Fruit fly (Drosophila melanogaster) whole organism, embryonic: ENCODE measurements around the gene CG13032.

ENCODE experiments used
- Asciz ChIP-seq: fragments of 200-800 bp; sonication (Bioruptor generic); optimal IDR thresholded peaks from 2 replicates; lab custom pipeline; 2017; ENCODE audit warnings: missing biosample characterization, mild to moderate bottlenecking, missing genetic modification characterization, missing genetic modification reagents
- B-H1 ChIP-seq: fragments of 200-800 bp; sonication (Bioruptor generic); IDR thresholded peaks from 3 replicates; pipeline ENCODE4 v1.3.6; 2022; ENCODE audit warnings: missing biosample characterization, missing genetic modification characterization
- B-H2 ChIP-seq: fragments of 200-800 bp; sonication (Bioruptor generic); optimal IDR thresholded peaks from 2 replicates; lab custom pipeline; 2018; ENCODE audit warnings: missing biosample characterization, mild to moderate bottlenecking, missing genetic modification characterization
- CG11085 ChIP-seq: fragments of 200-800 bp; sonication (Bioruptor generic); IDR thresholded peaks from 2 replicates; pipeline ENCODE4 v1.3.6; 2022; ENCODE audit warnings: missing biosample characterization, missing genetic modification characterization
- CG11398 ChIP-seq: fragments of 200-800 bp; sonication (Bioruptor generic); optimal IDR thresholded peaks from 2 replicates; lab custom pipeline; 2016; ENCODE audit warnings: missing biosample characterization, missing genetic modification characterization
- CG13894 ChIP-seq: fragments of 200-800 bp; sonication (Bioruptor generic); optimal IDR thresholded peaks from 3 replicates; lab custom pipeline; 2018; ENCODE audit warnings: missing biosample characterization, mild to moderate bottlenecking, missing genetic modification characterization, moderate library complexity
- CG14710 ChIP-seq: fragments of 200-800 bp; sonication (Bioruptor generic); optimal IDR thresholded peaks from 3 replicates; lab custom pipeline; 2019; ENCODE audit warnings: missing biosample characterization, mild to moderate bottlenecking, missing genetic modification characterization, moderate library complexity
- CG16779 ChIP-seq: fragments of 200-800 bp; sonication (Bioruptor generic); IDR thresholded peaks from 2 replicates; pipeline ENCODE4 v1.3.6; 2022; ENCODE audit warnings: missing biosample characterization, missing genetic modification characterization
- CG16863 ChIP-seq: fragments of 200-800 bp; sonication (Bioruptor generic); optimal IDR thresholded peaks from 3 replicates; lab custom pipeline; 2016; ENCODE audit warnings: missing biosample characterization, missing genetic modification characterization
- CG18476 ChIP-seq: fragments of 200-800 bp; sonication (Bioruptor generic); optimal IDR thresholded peaks from 2 replicates; lab custom pipeline; 2016; ENCODE audit warnings: missing biosample characterization, mild to moderate bottlenecking, missing genetic modification characterization
- CG2120 ChIP-seq: fragments of 200-800 bp; sonication (Bioruptor generic); optimal IDR thresholded peaks from 3 replicates; lab custom pipeline; 2016; ENCODE audit warnings: missing biosample characterization, missing genetic modification characterization
- CG32532 ChIP-seq: fragments of 200-800 bp; sonication (Bioruptor generic); IDR thresholded peaks from 2 replicates; pipeline ENCODE4 v1.3.6; 2022; ENCODE audit warnings: missing biosample characterization, missing genetic modification characterization
- CG42726 ChIP-seq: fragments of 200-800 bp; sonication (Bioruptor generic); IDR thresholded peaks from 2 replicates; pipeline ENCODE4 v1.3.6; 2022; ENCODE audit warnings: missing biosample characterization, missing genetic modification characterization; ENCODE audit not compliant: partially characterized antibody
- CG4424 ChIP-seq: fragments of 200-800 bp; sonication (Bioruptor generic); optimal IDR thresholded peaks from 3 replicates; lab custom pipeline; 2016; ENCODE audit warnings: missing biosample characterization, missing genetic modification characterization
- CG6791 ChIP-seq: fragments of 200-800 bp; sonication (Bioruptor generic); IDR thresholded peaks from 3 replicates; pipeline ENCODE4 v1.3.6; 2022; ENCODE audit warnings: missing biosample characterization, missing genetic modification characterization; ENCODE audit not compliant: partially characterized antibody
- CG7786 ChIP-seq: fragments of 200-800 bp; sonication (Bioruptor generic); optimal IDR thresholded peaks from 2 replicates; lab custom pipeline; 2016; ENCODE audit warnings: missing biosample characterization, missing genetic modification characterization
- CG8290 ChIP-seq, 3 experiments: fragments of 200-800 bp; sonication (Bioruptor generic); optimal IDR thresholded peaks; 2 replicates each; lab custom pipeline; 2016 to 2019; ENCODE audit warnings: missing biosample characterization in 3 of 3, missing genetic modification characterization in 3 of 3, mild to moderate bottlenecking in 2 of 3, moderate library complexity in 1 of 3
- CTCF ChIP-seq: fragments of 200-800 bp; sonication (Bioruptor generic); optimal IDR thresholded peaks from 2 replicates; lab custom pipeline; 2017; ENCODE audit warnings: missing biosample characterization, mild to moderate bottlenecking, missing genetic modification characterization, moderate library complexity
- D ChIP-seq, 2 experiments: fragments of 200-800 bp in 1 of 2; fragments of >200 bp in 1 of 2; sonication (Bioruptor generic) in 1 of 2; optimal IDR thresholded peaks; 2 replicates in 1 of 2; 3 replicates in 1 of 2; lab custom pipeline; 2017; ENCODE audit warnings: mild to moderate bottlenecking in 1 of 2, missing biosample characterization in 1 of 2, missing genetic modification characterization in 1 of 2, missing genetic modification reagents in 1 of 2
- E2f1 ChIP-seq: fragments of 200-800 bp; sonication (Bioruptor generic); IDR thresholded peaks from 2 replicates; pipeline ENCODE4 v1.3.6; 2022; ENCODE audit warnings: missing biosample characterization, missing genetic modification characterization
- Ets97D ChIP-seq: fragments of 200-800 bp; sonication (Bioruptor generic); optimal IDR thresholded peaks from 3 replicates; lab custom pipeline; 2016; ENCODE audit warnings: missing biosample characterization, missing genetic modification characterization
- Gsc ChIP-seq: fragments of 200-800 bp; sonication (Bioruptor generic); IDR thresholded peaks from 2 replicates; pipeline ENCODE4 v1.3.6; 2022; ENCODE audit warnings: missing biosample characterization, missing genetic modification characterization
- Hmx ChIP-seq: fragments of 200-800 bp; sonication (Bioruptor generic); optimal IDR thresholded peaks from 2 replicates; lab custom pipeline; 2016; ENCODE audit warnings: missing biosample characterization, missing genetic modification characterization
- Hr3 ChIP-seq: fragments of 200-800 bp; sonication (Bioruptor generic); optimal IDR thresholded peaks from 3 replicates; lab custom pipeline; 2016; ENCODE audit warnings: missing biosample characterization, missing genetic modification characterization
- Jarid2 ChIP-seq: fragments of 200-800 bp; sonication (Bioruptor generic); optimal IDR thresholded peaks from 3 replicates; lab custom pipeline; 2017; ENCODE audit warnings: mild to moderate bottlenecking, missing biosample characterization, missing genetic modification reagents, missing genetic modification characterization
- MTF-1 ChIP-seq: fragments of 200-800 bp; sonication (Bioruptor generic); optimal IDR thresholded peaks from 2 replicates; lab custom pipeline; 2018; ENCODE audit warnings: missing biosample characterization, mild to moderate bottlenecking, missing genetic modification characterization, borderline replicate concordance
- Nf-YC ChIP-seq: fragments of 200-800 bp; optimal IDR thresholded peaks from 3 replicates; lab custom pipeline; 2019; ENCODE audit warnings: missing biosample characterization, mild to moderate bottlenecking, missing genetic modification characterization, moderate library complexity
- Oli ChIP-seq: fragments of 200-800 bp; sonication (Bioruptor generic); optimal IDR thresholded peaks from 2 replicates; lab custom pipeline; 2018; ENCODE audit warnings: missing biosample characterization, mild to moderate bottlenecking, missing genetic modification characterization, moderate library complexity
- Optix ChIP-seq: fragments of 200-800 bp; sonication (Bioruptor generic); IDR thresholded peaks from 3 replicates; pipeline ENCODE4 v1.3.6; 2022; ENCODE audit warnings: missing biosample characterization, missing genetic modification characterization
- Six4 ChIP-seq: fragments of 200-800 bp; sonication (Bioruptor generic); optimal IDR thresholded peaks from 2 replicates; lab custom pipeline; 2016; ENCODE audit warnings: missing biosample characterization, missing genetic modification characterization
- Usf ChIP-seq: fragments of 200-800 bp; sonication (Bioruptor generic); optimal IDR thresholded peaks from 2 replicates; lab custom pipeline; 2017; ENCODE audit warnings: missing genotype, missing biosample characterization, missing genetic modification characterization
- ara ChIP-seq: fragments of 200-800 bp; sonication (Bioruptor generic); IDR thresholded peaks from 2 replicates; pipeline ENCODE4 v1.3.6; 2022; ENCODE audit warnings: missing biosample characterization, missing genetic modification characterization
- cad ChIP-seq: fragments of >200 bp; optimal IDR thresholded peaks from 2 replicates; lab custom pipeline; 2017; ENCODE audit warnings: missing biosample characterization, missing genetic modification characterization
- caup ChIP-seq: fragments of 200-800 bp; sonication (Bioruptor generic); optimal IDR thresholded peaks from 3 replicates; lab custom pipeline; 2017; ENCODE audit warnings: missing biosample characterization, mild to moderate bottlenecking, missing genetic modification characterization, moderate library complexity; ENCODE audit not compliant: severe bottlenecking
- crc ChIP-seq: fragments of 200-800 bp; sonication (Bioruptor generic); optimal IDR thresholded peaks from 2 replicates; lab custom pipeline; 2016; ENCODE audit warnings: missing biosample characterization, missing genetic modification characterization
- da ChIP-seq: fragments of 200-800 bp; sonication (Bioruptor generic); optimal IDR thresholded peaks from 2 replicates; lab custom pipeline; 2016; ENCODE audit warnings: missing biosample characterization, missing genetic modification characterization
- dimm ChIP-seq: fragments of 200-800 bp; sonication (Bioruptor generic); IDR thresholded peaks from 2 replicates; pipeline ENCODE4 v1.3.6; 2022; ENCODE audit warnings: missing biosample characterization, missing genetic modification characterization
- dpn ChIP-seq, 2 experiments: fragments of 200-800 bp; sonication (Bioruptor generic); optimal IDR thresholded peaks; 3 replicates each; lab custom pipeline; 2016; ENCODE audit warnings: missing biosample characterization in 2 of 2, missing genetic modification characterization in 2 of 2
- ftz-f1 ChIP-seq: fragments of 200-800 bp; sonication (Bioruptor generic); optimal IDR thresholded peaks from 2 replicates; lab custom pipeline; 2016; ENCODE audit warnings: missing biosample characterization, missing genetic modification characterization
- gt ChIP-seq: fragments of 200-800 bp; sonication (Bioruptor generic); IDR thresholded peaks from 2 replicates; pipeline ENCODE4 v1.3.6; 2022; ENCODE audit warnings: missing biosample characterization, missing genetic modification characterization
- hth ChIP-seq: fragments of >200 bp; optimal IDR thresholded peaks from 2 replicates; lab custom pipeline; 2017; ENCODE audit warnings: inconsistent platforms
- inv ChIP-seq: fragments of 200-800 bp; sonication (Bioruptor generic); IDR thresholded peaks from 2 replicates; pipeline ENCODE4 v1.3.6; 2022; ENCODE audit warnings: missing biosample characterization, missing genetic modification characterization; ENCODE audit not compliant: partially characterized antibody
- lov ChIP-seq, 2 experiments: fragments of 200-800 bp in 1 of 2; fragments of >200 bp in 1 of 2; sonication (Bioruptor generic) in 1 of 2; IDR thresholded peaks in 1 of 2; optimal IDR thresholded peaks in 1 of 2; 2 replicates in 1 of 2; 3 replicates in 1 of 2; pipeline versions ENCODE4 v1.3.6 to Lab custom; 2017 to 2022; ENCODE audit warnings: missing biosample characterization in 1 of 2, missing genetic modification characterization in 1 of 2
- row ChIP-seq: fragments of 200-800 bp; sonication (Bioruptor generic); IDR thresholded peaks from 3 replicates; pipeline ENCODE4 v1.3.6; 2022; ENCODE audit warnings: missing biosample characterization, missing genetic modification characterization
- shn ChIP-seq: fragments of 200-800 bp; sonication (Bioruptor generic); optimal IDR thresholded peaks from 3 replicates; lab custom pipeline; 2016; ENCODE audit warnings: missing biosample characterization, missing genetic modification characterization
- tgo ChIP-seq: fragments of 200-800 bp; sonication (Bioruptor generic); IDR thresholded peaks from 3 replicates; pipeline ENCODE4 v1.3.6; 2022; ENCODE audit warnings: missing biosample characterization, missing genetic modification characterization
- ttk ChIP-seq: fragments of 200-800 bp; sonication (Bioruptor generic); IDR thresholded peaks from 2 replicates; pipeline ENCODE4 v2.1.2; 2022; ENCODE audit warnings: missing biosample characterization, missing genetic modification characterization
- wdn ChIP-seq: fragments of 200-800 bp; sonication (Bioruptor generic); IDR thresholded peaks from 2 replicates; pipeline ENCODE4 v1.3.6; 2022; ENCODE audit warnings: missing biosample characterization, missing genetic modification characterization

Gene CG13032

DNA sequence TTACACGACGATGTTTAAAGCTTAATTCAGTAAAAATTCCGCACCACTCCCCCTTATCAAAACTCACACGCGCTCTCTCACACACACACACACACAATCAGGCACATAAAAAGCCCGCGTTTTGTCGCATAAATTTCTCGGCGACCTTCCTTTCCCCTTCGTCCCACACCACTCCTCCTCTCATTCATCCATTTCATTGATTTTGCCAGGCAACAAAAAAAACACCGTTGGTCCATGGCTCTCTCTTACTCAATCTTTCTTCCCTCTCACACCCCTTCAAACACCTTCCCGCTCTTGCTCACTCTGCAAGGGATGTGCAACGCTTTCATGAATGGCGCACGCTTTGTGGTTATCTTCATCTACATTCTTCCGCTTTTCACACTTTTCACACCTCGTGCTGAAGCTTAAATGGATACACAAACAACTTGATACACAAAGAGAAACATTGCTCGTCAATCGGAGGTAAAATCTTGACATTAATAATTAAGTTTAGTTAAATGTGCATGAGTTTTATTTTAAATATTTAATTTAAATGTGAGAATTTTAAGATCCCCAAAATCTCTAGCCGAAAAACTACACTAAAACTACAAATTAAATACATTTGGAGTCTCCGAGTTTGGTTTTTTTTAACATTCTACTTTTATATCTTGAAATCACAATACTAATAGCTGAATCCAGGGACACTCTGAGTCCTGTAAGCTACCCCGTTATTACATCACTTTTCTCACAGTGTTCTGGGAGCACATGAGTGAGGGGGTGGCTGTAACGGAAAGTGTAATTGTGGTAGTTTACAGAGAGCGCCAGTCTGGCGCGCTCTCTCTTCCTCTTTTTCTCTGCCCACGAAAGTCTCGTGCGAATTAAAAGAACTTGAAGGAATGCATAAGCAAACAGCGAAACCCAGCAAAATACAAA, 13.5 kb upstream of the CG13032 start (continued):
- TF ChIP-seq Hr3 (GFP tag; lab: Kevin White, UChicago) = peak; percentile 96
- TF ChIP-seq ttk = peak; percentile 93
- TF ChIP-seq CG13894 = peak; percentile 84
- peak; percentile 87 for TF ChIP-seq CG16863 (GFP tag; lab: Kevin White, UChicago)
- peak; percentile 95 for TF ChIP-seq tgo
- peak; percentile 90 for TF ChIP-seq Gsc (GFP tag; lab: Robert Waterston, UW)
- peak; percentile 92 for TF ChIP-seq Optix (GFP tag; lab: Robert Waterston, UW)
- TF ChIP-seq E2f1 (GFP tag; lab: Robert Waterston, UW) = peak; percentile 94
- TF ChIP-seq lov (optimal IDR thresholded peaks at IDR 0.05; lab: Kevin White, UChicago) = no peak
- peak; percentile 90; the same call in 2 of the 3 replicates for TF ChIP-seq lov (GFP tag; IDR thresholded peaks at IDR 0.05; lab: Robert Waterston, UW)
- peak; percentile 77 for TF ChIP-seq CG16779 (GFP tag; lab: Robert Waterston, UW)
- TF ChIP-seq Nf-YC (tag; lab: Kevin White, UChicago) = peak; percentile 83
- TF ChIP-seq caup (GFP tag; lab: Kevin White, UChicago) = peak; percentile 97
- TF ChIP-seq CG2120 (GFP tag; lab: Kevin White, UChicago) = peak; percentile 94
- TF ChIP-seq Six4 (GFP tag; lab: Kevin White, UChicago) = peak; percentile 96
- TF ChIP-seq Jarid2 (GFP tag; lab: Kevin White, UChicago) = peak; percentile 88
- peak; percentile 97 for TF ChIP-seq CG14710
- peak; percentile 93 for TF ChIP-seq gt (GFP tag; lab: Robert Waterston, UW)
- TF ChIP-seq crc = peak; percentile 91
- peak; percentile 97 for TF ChIP-seq Asciz (GFP tag; lab: Kevin White, UChicago)
- peak; percentile 78 for TF ChIP-seq Ets97D
- TF ChIP-seq row = peak; percentile 95
- TF ChIP-seq hth (lab: Kevin White, UChicago) = no peak
- TF ChIP-seq CG7786 (GFP tag; lab: Kevin White, UChicago) = peak; percentile 86
- TF ChIP-seq Usf = peak; percentile 89
- peak; percentile 97 for TF ChIP-seq CG18476 (GFP tag; lab: Kevin White, UChicago)
- peak; percentile 80 for TF ChIP-seq dimm
- no peak for TF ChIP-seq CG42726 (GFP tag; lab: Robert Waterston, UW)
- TF ChIP-seq inv (GFP tag; lab: Robert Waterston, UW) = no peak
- peak; percentile 98 for TF ChIP-seq CG4424
- peak; percentile 89 for TF ChIP-seq wdn (GFP tag; lab: Robert Waterston, UW)
- TF ChIP-seq CG32532 (GFP tag; lab: Robert Waterston, UW) = peak; percentile 94
- peak; percentile 94 for TF ChIP-seq B-H1 (GFP tag; lab: Robert Waterston, UW)
- TF ChIP-seq MTF-1 = peak; percentile 89
- TF ChIP-seq CTCF (GFP tag; lab: Kevin White, UChicago) = peak; percentile 73
- no peak for TF ChIP-seq CG6791 (GFP tag; lab: Robert Waterston, UW)
- peak; percentile 71 for TF ChIP-seq da (GFP tag; lab: Kevin White, UChicago)
- TF ChIP-seq ftz-f1 = peak; percentile 54
- TF ChIP-seq CG11398 (GFP tag; lab: Kevin White, UChicago) = peak; percentile 80
- TF ChIP-seq CG11085 = peak; percentile 80
- TF ChIP-seq cad (GFP tag; lab: Kevin White, UChicago) = no peak
- TF ChIP-seq B-H2 (GFP tag; lab: Kevin White, UChicago) = peak; percentile 88
- no peak for TF ChIP-seq D (optimal IDR thresholded peaks at IDR 0.05; lab: Kevin White, UChicago)
- TF ChIP-seq D (GFP tag; optimal IDR thresholded peaks at IDR 0.05; lab: Kevin White, UChicago) = peak; percentile 99
- peak; percentile 95 for TF ChIP-seq dpn (GFP tag; optimal IDR thresholded peaks at IDR 0.05; lab: Kevin White, UChicago)
- peak; percentile 78 for TF ChIP-seq Hmx (GFP tag; lab: Kevin White, UChicago)
- peak; percentile 94 for TF ChIP-seq CG8290 (GFP tag; optimal IDR thresholded peaks at IDR 0.05; lab: Kevin White, UChicago)
- TF ChIP-seq CG8290 (tag; optimal IDR thresholded peaks at IDR 0.05; lab: Kevin White, UChicago) = peak; percentile 77 to 83
- peak; percentile 98 for TF ChIP-seq Oli
- TF ChIP-seq ara (GFP tag; lab: Robert Waterston, UW) = peak; percentile 92
- peak; percentile 91 for TF ChIP-seq shn
